Worm (Caenorhabditis elegans) whole organism, late embryonic: ENCODE data around the gene sre-41.
A peak's percentile ranks its signal among the peaks of the same experiment; 100 is the strongest.

Experiments
- Y22D7AL.16 ChIP-seq: sonication (generic microtip); optimal IDR thresholded peaks from 2 replicates; lab custom pipeline; 2016; ENCODE audit warnings: missing genetic modification characterization, missing compliant biosample characterization
- ceh-14 ChIP-seq: sonication (generic microtip); optimal IDR thresholded peaks from 2 replicates; lab custom pipeline; 2016; ENCODE audit warnings: missing genotype, missing genetic modification characterization, missing compliant biosample characterization
- ceh-30 ChIP-seq: fragments of 150-350 bp; optimal IDR thresholded peaks from 2 replicates; lab custom pipeline; 2014; ENCODE audit warnings: missing biosample characterization, missing genetic modification characterization
- ceh-31 ChIP-seq: sonication (generic microtip); optimal IDR thresholded peaks from 2 replicates; lab custom pipeline; 2016; ENCODE audit warnings: missing genetic modification characterization, missing compliant biosample characterization
- dve-1 ChIP-seq: sonication (generic microtip); optimal IDR thresholded peaks from 2 replicates; lab custom pipeline; 2017; ENCODE audit warnings: antibody characterized with exemption, mild to moderate bottlenecking, missing genetic modification characterization, missing compliant biosample characterization
- elt-2 ChIP-seq: sonication (generic microtip); optimal IDR thresholded peaks from 2 replicates; lab custom pipeline; 2016; ENCODE audit warnings: missing genetic modification reagents, missing genetic modification characterization, missing compliant biosample characterization
- fkh-10 ChIP-seq: fragments of 150-350 bp; optimal IDR thresholded peaks from 2 replicates; lab custom pipeline; 2014; ENCODE audit warnings: missing biosample characterization, missing genetic modification reagents, missing genetic modification characterization
- hlh-15 ChIP-seq: sonication (generic microtip); optimal IDR thresholded peaks from 2 replicates; lab custom pipeline; 2016; ENCODE audit warnings: missing genetic modification characterization, missing compliant biosample characterization
- lin-11 ChIP-seq: fragments of 200-800 bp; sonication (Bioruptor generic); optimal IDR thresholded peaks from 2 replicates; lab custom pipeline; 2018; ENCODE audit warnings: mild to moderate bottlenecking, missing genetic modification characterization, missing compliant biosample characterization
- nhr-11 ChIP-seq: fragments of 150-350 bp; optimal IDR thresholded peaks from 2 replicates; lab custom pipeline; 2014; ENCODE audit warnings: missing biosample characterization, missing genetic modification characterization
- nhr-232 ChIP-seq: sonication (generic microtip); optimal IDR thresholded peaks from 2 replicates; lab custom pipeline; 2016; ENCODE audit warnings: missing genetic modification characterization, missing compliant biosample characterization
- odd-2 ChIP-seq: sonication (generic microtip); optimal IDR thresholded peaks from 2 replicates; lab custom pipeline; 2017; ENCODE audit warnings: antibody characterized with exemption, mild to moderate bottlenecking, missing genetic modification characterization, missing compliant biosample characterization
- pat-9 ChIP-seq: fragments of 200-800 bp; sonication (Bioruptor generic); optimal IDR thresholded peaks from 2 replicates; lab custom pipeline; 2018; ENCODE audit warnings: mild to moderate bottlenecking, missing genetic modification characterization, moderate library complexity, missing compliant biosample characterization
- pha-4 ChIP-seq: fragments of 150-350 bp; optimal IDR thresholded peaks from 2 replicates; lab custom pipeline; 2018; ENCODE audit warnings: missing biosample characterization, missing genetic modification reagents, missing genetic modification characterization
- ref-2 ChIP-seq: sonication (generic microtip); optimal IDR thresholded peaks from 2 replicates; lab custom pipeline; 2016; ENCODE audit warnings: missing genetic modification characterization, missing compliant biosample characterization
- unc-55 ChIP-seq: sonication (generic microtip); optimal IDR thresholded peaks from 2 replicates; lab custom pipeline; 2017; ENCODE audit warnings: missing biosample characterization, missing genetic modification reagents, missing genetic modification characterization

The sre-41 gene

ce11 chrII:12435202-12435872 lies 47.3 kb downstream of the sre-41 start:
- TF ChIP-seq fkh-10 (no peak), nhr-232 (tag; lab: Kevin White, UChicago) (no peak), hlh-15 (no peak), unc-55 (GFP tag; lab: Kevin White, UChicago) (no peak), Y22D7AL.16 (tag; lab: Kevin White, UChicago) (no peak), elt-2 (tag; lab: Kevin White, UChicago) (no peak), ceh-30 (no peak), odd-2 (tag; lab: Kevin White, UChicago) (no peak), ceh-31 (tag; lab: Kevin White, UChicago) (no peak), nhr-11 (tag; lab: Kevin White, UChicago) (no peak), ref-2 (no peak)
- TF ChIP-seq, all 69 proteins: peak for 0

- TF ChIP-seq pha-4 (no peak), nhr-232 (tag; lab: Kevin White, UChicago) (no peak), dve-1 (tag; lab: Kevin White, UChicago) (peak; percentile 70), pat-9 (tag; lab: Kevin White, UChicago) (no peak)
Observed at ce11 chrII:12436717-12437116, 48.6 kb downstream of the sre-41 start.

ce11 chrII:12438441-12438840 lies 50.4 kb downstream of the sre-41 start, which contains the start of gene Y57A10C.9:
Gene Y57A10C.9, minus strand, starts transcription at chrII:12438541.
- TF ChIP-seq lin-11 (tag; lab: Kevin White, UChicago) = no peak
- peak; percentile 39 for TF ChIP-seq ceh-14
